Worm (Caenorhabditis elegans) whole organism, L3 larva: Measurements from ENCODE around the gene C43F9.4.

Experiments used
- nhr-11 ChIP-seq: fragments of 150-350 bp; optimal IDR thresholded peaks from 2 replicates; lab custom pipeline; 2014; ENCODE audit warnings: missing biosample characterization, missing genetic modification characterization
- nhr-12 ChIP-seq: fragments of 150-350 bp; optimal IDR thresholded peaks from 2 replicates; lab custom pipeline; 2014; ENCODE audit warnings: missing biosample characterization, missing genetic modification characterization
- unc-39 ChIP-seq: sonication (generic microtip); optimal IDR thresholded peaks from 4 replicates; lab custom pipeline; 2017; ENCODE audit warnings: missing biosample characterization, missing genetic modification characterization

DNA sequence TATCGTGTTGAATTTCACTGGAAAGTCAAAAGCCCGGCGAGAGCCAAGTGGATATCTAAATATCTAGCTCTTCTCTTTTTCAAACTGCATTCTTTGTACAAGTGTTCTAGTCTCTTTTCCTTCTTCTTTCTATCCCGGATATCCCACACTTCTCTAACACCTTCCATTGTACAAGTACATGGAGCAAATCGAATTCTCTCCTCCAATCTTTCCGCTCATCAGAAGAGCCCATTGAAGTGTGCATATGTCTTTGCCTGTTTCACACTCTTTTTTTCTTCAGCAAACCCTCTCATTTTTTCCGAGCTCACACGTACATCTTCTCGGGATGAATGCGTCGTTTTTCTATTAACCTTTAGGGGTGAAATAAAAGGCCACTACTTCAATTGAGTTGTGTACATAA is 15.5 kb downstream of the C43F9.4 start:
- no peak for TF ChIP-seq unc-39 (tag; lab: Kevin White, UChicago)
- TF ChIP-seq nhr-12 (tag; lab: Kevin White, UChicago), result no peak
- no peak for TF ChIP-seq nhr-11
